Worm (Caenorhabditis elegans) whole organism, midembryonic: ENCODE data around the gene oxy-4.

Experiments used
- T22C8.4 ChIP-seq: fragments of 200-800 bp; sonication (Bioruptor generic); IDR thresholded peaks from 2 replicates; pipeline ENCODE4 v1.3.6; 2022; ENCODE audit warnings: missing genetic modification characterization, missing compliant biosample characterization
- cog-1 ChIP-seq: sonication (generic microtip); optimal IDR thresholded peaks from 2 replicates; lab custom pipeline; 2016; ENCODE audit warnings: missing genetic modification characterization, missing compliant biosample characterization
- flt-1 ChIP-seq: fragments of 200-800 bp; sonication (Bioruptor generic); IDR thresholded peaks from 2 replicates; pipeline ENCODE4 v1.3.6; 2022; ENCODE audit warnings: missing genetic modification characterization, missing compliant biosample characterization
- klf-2 ChIP-seq: fragments of 200-800 bp; sonication (Bioruptor generic); conservative IDR thresholded peaks from 2 replicates; pipeline ENCODE4 v1.3.6; 2022; ENCODE audit warnings: missing genetic modification reagents, missing genetic modification characterization, missing compliant biosample characterization
- med-1 ChIP-seq: sonication (generic microtip); optimal IDR thresholded peaks from 2 replicates; lab custom pipeline; 2017; ENCODE audit warnings: missing genetic modification characterization, mild to moderate bottlenecking, missing compliant biosample characterization, antibody characterized with exemption, missing genetic modification reagents; ENCODE audit not compliant: insufficient read depth
- ref-1 ChIP-seq: fragments of 200-800 bp; sonication (Bioruptor generic); conservative IDR thresholded peaks from 2 replicates; pipeline ENCODE4 v1.3.6; 2022; ENCODE audit warnings: missing genetic modification reagents, missing genetic modification characterization, missing compliant biosample characterization
- tab-1 ChIP-seq: fragments of 200-800 bp; sonication (Bioruptor generic); IDR thresholded peaks from 2 replicates; pipeline ENCODE4 v1.3.6; 2022; ENCODE audit warnings: missing genetic modification characterization, missing compliant biosample characterization
- ztf-23 ChIP-seq: fragments of 200-800 bp; sonication (Bioruptor generic); IDR thresholded peaks from 2 replicates; pipeline ENCODE4 v1.3.6; 2022; ENCODE audit warnings: missing genetic modification reagents, missing genetic modification characterization, missing compliant biosample characterization
- ztf-29 ChIP-seq: fragments of 200-800 bp; sonication (Bioruptor generic); IDR thresholded peaks from 2 replicates; pipeline ENCODE4 v1.3.6; 2022; ENCODE audit warnings: missing genetic modification reagents, missing genetic modification characterization, missing compliant biosample characterization

DNA sequence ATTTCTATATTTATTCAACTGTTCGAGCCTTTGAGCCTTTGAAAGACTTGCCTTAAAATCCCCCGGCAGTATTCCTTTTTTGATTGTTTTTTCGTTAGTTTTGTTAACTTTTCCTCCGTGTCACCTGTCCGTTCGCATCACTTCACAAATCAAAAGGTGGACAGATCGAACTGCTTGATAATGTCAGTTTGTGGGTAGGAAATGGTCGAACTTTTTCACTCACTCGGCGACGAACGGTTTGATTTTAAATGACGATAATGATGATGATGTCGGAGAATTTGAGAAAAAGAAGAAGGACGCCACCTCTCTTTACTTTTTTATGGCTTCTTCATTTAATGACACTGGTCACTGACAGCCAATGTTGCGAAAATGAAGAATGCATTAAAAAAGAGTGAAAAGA, 39.5 kb downstream of the oxy-4 start:
- no peak for TF ChIP-seq ref-1 (GFP tag; lab: Robert Waterston, UW)
- TF ChIP-seq tab-1 (GFP tag; lab: Robert Waterston, UW), result no peak
- no peak for TF ChIP-seq ztf-23 (GFP tag; lab: Robert Waterston, UW)
- TF ChIP-seq med-1 (GFP tag; lab: Kevin White, UChicago), result no peak
- no peak for TF ChIP-seq T22C8.4 (GFP tag; lab: Robert Waterston, UW)
- TF ChIP-seq klf-2, result no peak
- no peak for TF ChIP-seq ztf-29 (GFP tag; lab: Robert Waterston, UW)
- TF ChIP-seq flt-1 (GFP tag; lab: Robert Waterston, UW), result no peak
- TF ChIP-seq cog-1 (tag; lab: Kevin White, UChicago), result no peak
